Worm (Caenorhabditis elegans): ENCODE measurements around the gene ZK1240.6.
"Not testable (repeated sequence)": the region's sequence is repeated elsewhere in the genome, so short reads cannot be mapped to it uniquely, and the experiment has no call there.

ZK1240.6 gene

ce11 chrII:2298742-2299141, 24.0 kb downstream of the ZK1240.6 start, which contains the start of gene B0281.4:
Gene B0281.4, minus strand, starts transcription at chrII:2298842.
- TF ChIP-seq ref-1 (GFP tag; conservative IDR thresholded peaks at IDR 0.05) (no peak), T22C8.4 (GFP tag; IDR thresholded peaks at IDR 0.05) (no peak), tab-1 (GFP tag; IDR thresholded peaks at IDR 0.05) (no peak), flt-1 (GFP tag; IDR thresholded peaks at IDR 0.05) (no peak), cog-1 (tag; optimal IDR thresholded peaks at IDR 0.05) (no peak), ztf-29 (GFP tag; IDR thresholded peaks at IDR 0.05) (no peak), ztf-23 (GFP tag; IDR thresholded peaks at IDR 0.05) (no peak), klf-2 (GFP tag; conservative IDR thresholded peaks at IDR 0.05) (no peak), med-1 (GFP tag; optimal IDR thresholded peaks at IDR 0.05; ENCODE audit: insufficient read depth) (no peak)

- TF ChIP-seq ref-1 (GFP tag; conservative IDR thresholded peaks at IDR 0.05): no peak
- TF ChIP-seq tab-1 (GFP tag; IDR thresholded peaks at IDR 0.05): no peak
- TF ChIP-seq cog-1 (tag; optimal IDR thresholded peaks at IDR 0.05): no peak
- no peak for TF ChIP-seq flt-1 (GFP tag; IDR thresholded peaks at IDR 0.05)
- TF ChIP-seq T22C8.4 (GFP tag; IDR thresholded peaks at IDR 0.05): no peak
- no peak for TF ChIP-seq ztf-29 (GFP tag; IDR thresholded peaks at IDR 0.05)
- no peak for TF ChIP-seq klf-2 (GFP tag; conservative IDR thresholded peaks at IDR 0.05)
- TF ChIP-seq med-1 (GFP tag; optimal IDR thresholded peaks at IDR 0.05; ENCODE audit: insufficient read depth): no peak
- no peak for TF ChIP-seq ztf-23 (GFP tag; IDR thresholded peaks at IDR 0.05)
Observed at ce11 chrII:2295817-2296315, 26.8 kb downstream of the ZK1240.6 start, which contains the start of gene fbxc-25. Gene fbxc-25, minus strand, starts transcription at chrII:2296265.

ce11 chrII:2292549-2292948, 30.2 kb downstream of the ZK1240.6 start:
- TF ChIP-seq tab-1 (GFP tag; IDR thresholded peaks at IDR 0.05) (no peak), ztf-23 (GFP tag; IDR thresholded peaks at IDR 0.05) (no peak), flt-1 (GFP tag; IDR thresholded peaks at IDR 0.05) (no peak), med-1 (GFP tag; optimal IDR thresholded peaks at IDR 0.05; ENCODE audit: insufficient read depth) (no peak), klf-2 (GFP tag; conservative IDR thresholded peaks at IDR 0.05) (no peak), ztf-29 (GFP tag; IDR thresholded peaks at IDR 0.05) (no peak), ref-1 (GFP tag; conservative IDR thresholded peaks at IDR 0.05) (no peak), cog-1 (tag; optimal IDR thresholded peaks at IDR 0.05) (no peak), T22C8.4 (GFP tag; IDR thresholded peaks at IDR 0.05) (no peak)

- TF ChIP-seq tab-1 (GFP tag; IDR thresholded peaks at IDR 0.05): no peak
- TF ChIP-seq ztf-29 (GFP tag; IDR thresholded peaks at IDR 0.05): no peak
- no peak for TF ChIP-seq flt-1 (GFP tag; IDR thresholded peaks at IDR 0.05)
- no peak for TF ChIP-seq med-1 (GFP tag; optimal IDR thresholded peaks at IDR 0.05; ENCODE audit: insufficient read depth)
- no peak for TF ChIP-seq klf-2 (GFP tag; conservative IDR thresholded peaks at IDR 0.05)
- TF ChIP-seq ref-1 (GFP tag; conservative IDR thresholded peaks at IDR 0.05): no peak
- no peak for TF ChIP-seq cog-1 (tag; optimal IDR thresholded peaks at IDR 0.05)
- TF ChIP-seq ztf-23 (GFP tag; IDR thresholded peaks at IDR 0.05): no peak
- no peak for TF ChIP-seq T22C8.4 (GFP tag; IDR thresholded peaks at IDR 0.05)
Observed at ce11 chrII:2292027-2292426, 30.7 kb downstream of the ZK1240.6 start, which contains the start of gene K09F6.7. Gene K09F6.7, minus strand, starts transcription at chrII:2292127.

ce11 chrII:2289441-2289840, 33.3 kb downstream of the ZK1240.6 start:
- TF ChIP-seq cog-1 (tag; optimal IDR thresholded peaks at IDR 0.05) (no peak), ztf-23 (GFP tag; IDR thresholded peaks at IDR 0.05) (no peak), T22C8.4 (GFP tag; IDR thresholded peaks at IDR 0.05) (no peak), tab-1 (GFP tag; IDR thresholded peaks at IDR 0.05) (no peak), ztf-29 (GFP tag; IDR thresholded peaks at IDR 0.05) (no peak), klf-2 (GFP tag; conservative IDR thresholded peaks at IDR 0.05) (no peak), ref-1 (GFP tag; conservative IDR thresholded peaks at IDR 0.05) (no peak), flt-1 (GFP tag; IDR thresholded peaks at IDR 0.05) (no peak), med-1 (GFP tag; optimal IDR thresholded peaks at IDR 0.05; ENCODE audit: insufficient read depth) (no peak)

- TF ChIP-seq cog-1 (tag; optimal IDR thresholded peaks at IDR 0.05) (no peak), ref-1 (GFP tag; conservative IDR thresholded peaks at IDR 0.05) (no peak)
Observed at ce11 chrII:2288798-2289197, 33.9 kb downstream of the ZK1240.6 start, which contains the start of the genes K09F6.10 and K09F6.13. Gene K09F6.10, minus strand, starts transcription at chrII:2288883. Gene K09F6.13, plus strand, starts transcription at chrII:2289114.

- TF ChIP-seq cog-1 (tag; optimal IDR thresholded peaks at IDR 0.05) (no peak), ztf-29 (GFP tag; IDR thresholded peaks at IDR 0.05) (no peak), T22C8.4 (GFP tag; IDR thresholded peaks at IDR 0.05) (no peak), tab-1 (GFP tag; IDR thresholded peaks at IDR 0.05) (no peak), ref-1 (GFP tag; conservative IDR thresholded peaks at IDR 0.05) (no peak), klf-2 (GFP tag; conservative IDR thresholded peaks at IDR 0.05) (no peak), ztf-23 (GFP tag; IDR thresholded peaks at IDR 0.05) (no peak), med-1 (GFP tag; optimal IDR thresholded peaks at IDR 0.05; ENCODE audit: insufficient read depth) (no peak), flt-1 (GFP tag; IDR thresholded peaks at IDR 0.05) (no peak)
Observed at ce11 chrII:2284703-2285102, 38.0 kb downstream of the ZK1240.6 start.

- not testable (repeated sequence) for TF ChIP-seq ztf-29 (GFP tag; IDR thresholded peaks at IDR 0.05); ref-1 (GFP tag; conservative IDR thresholded peaks at IDR 0.05); med-1 (GFP tag; optimal IDR thresholded peaks at IDR 0.05; ENCODE audit: insufficient read depth)
Observed at ce11 chrII:2282599-2282998, 40.1 kb downstream of the ZK1240.6 start, which contains the start of gene K09F6.9. Gene K09F6.9, minus strand, starts transcription at chrII:2282699.

ce11 chrII:2279839-2280238, 42.9 kb downstream of the ZK1240.6 start, which contains the start of gene K09F6.11:
Gene K09F6.11, plus strand, starts transcription at chrII:2280139.
- TF ChIP-seq cog-1 (tag; optimal IDR thresholded peaks at IDR 0.05) (no peak), tab-1 (GFP tag; IDR thresholded peaks at IDR 0.05) (no peak), T22C8.4 (GFP tag; IDR thresholded peaks at IDR 0.05) (no peak), flt-1 (GFP tag; IDR thresholded peaks at IDR 0.05) (no peak), ztf-29 (GFP tag; IDR thresholded peaks at IDR 0.05) (no peak)

- TF ChIP-seq ref-1 (GFP tag; conservative IDR thresholded peaks at IDR 0.05) (no peak), ztf-23 (GFP tag; IDR thresholded peaks at IDR 0.05) (no peak), tab-1 (GFP tag; IDR thresholded peaks at IDR 0.05) (no peak), med-1 (GFP tag; optimal IDR thresholded peaks at IDR 0.05; ENCODE audit: insufficient read depth) (no peak), klf-2 (GFP tag; conservative IDR thresholded peaks at IDR 0.05) (no peak), T22C8.4 (GFP tag; IDR thresholded peaks at IDR 0.05) (no peak), ztf-29 (GFP tag; IDR thresholded peaks at IDR 0.05) (no peak), flt-1 (GFP tag; IDR thresholded peaks at IDR 0.05) (no peak), cog-1 (tag; optimal IDR thresholded peaks at IDR 0.05) (no peak)
Observed at ce11 chrII:2279263-2279662, 43.4 kb downstream of the ZK1240.6 start, which contains the start of gene K09F6.6. Gene K09F6.6, minus strand, starts transcription at chrII:2279305.
